Fruit fly (Drosophila melanogaster) whole organism, embryonic: ENCODE measurements around the gene Nf-YA.

Source experiments
- CG30431 ChIP-seq: fragments of 200-800 bp; sonication (Bioruptor generic); optimal IDR thresholded peaks from 2 replicates; lab custom pipeline; 2017; ENCODE audit warnings: missing biosample characterization, missing genetic modification characterization
- Dfd ChIP-seq, 2 experiments: fragments of >200 bp; optimal IDR thresholded peaks; 2 replicates each; lab custom pipeline; 2017; ENCODE audit warnings: missing biosample characterization in 2 of 2, missing genetic modification characterization in 2 of 2
- Mad ChIP-seq: fragments of 200-800 bp; sonication (Bioruptor generic); optimal IDR thresholded peaks from 2 replicates; lab custom pipeline; 2016; ENCODE audit warnings: missing biosample characterization, missing genetic modification characterization
- Optix ChIP-seq: fragments of 200-800 bp; sonication (Bioruptor generic); IDR thresholded peaks from 3 replicates; pipeline ENCODE4 v1.3.6; 2022; ENCODE audit warnings: missing biosample characterization, missing genetic modification characterization
- bigmax ChIP-seq: fragments of 200-800 bp; sonication (Bioruptor generic); optimal IDR thresholded peaks from 2 replicates; lab custom pipeline; 2018; ENCODE audit warnings: missing biosample characterization, mild to moderate bottlenecking, missing genetic modification characterization
- mirr ChIP-seq: fragments of 200-800 bp; sonication (Bioruptor generic); optimal IDR thresholded peaks from 3 replicates; lab custom pipeline; 2018; ENCODE audit warnings: missing biosample characterization, mild to moderate bottlenecking, missing genetic modification characterization
- pb ChIP-seq: fragments of 200-800 bp; sonication (Bioruptor generic); optimal IDR thresholded peaks from 3 replicates; lab custom pipeline; 2016; ENCODE audit warnings: missing biosample characterization, missing genetic modification characterization
- ttk ChIP-seq: fragments of 200-800 bp; sonication (Bioruptor generic); IDR thresholded peaks from 2 replicates; pipeline ENCODE4 v2.1.2; 2022; ENCODE audit warnings: missing biosample characterization, missing genetic modification characterization

DNA sequence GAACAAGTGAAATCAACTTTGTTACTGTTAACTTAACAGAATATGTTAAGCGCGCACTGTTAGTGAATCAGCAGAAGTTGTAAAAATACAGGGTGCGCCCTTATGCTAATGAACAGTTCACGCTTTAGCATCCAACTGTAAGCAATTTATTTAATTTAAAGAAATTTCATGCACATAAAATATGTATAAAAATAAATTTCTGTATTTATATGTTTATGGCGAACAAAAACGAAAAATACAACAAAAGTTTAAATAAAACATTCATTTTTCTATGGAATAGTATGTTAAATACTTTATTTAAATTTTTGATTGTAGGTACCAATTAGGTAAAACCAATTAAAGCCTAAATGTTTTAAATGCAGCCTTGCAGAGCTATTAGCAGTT, 17.5 kb downstream of the Nf-YA start:
- no peak for TF ChIP-seq Optix
- TF ChIP-seq ttk = no peak
- TF ChIP-seq mirr = no peak
- TF ChIP-seq pb = no peak
- TF ChIP-seq Dfd (GFP tag; optimal IDR thresholded peaks at IDR 0.05; lab: Kevin White, UChicago) = no peak
- no peak for TF ChIP-seq CG30431
- no peak for TF ChIP-seq Mad (GFP tag; lab: Kevin White, UChicago)
- TF ChIP-seq bigmax (GFP tag; lab: Kevin White, UChicago) = no peak
